Worm (Caenorhabditis elegans): Measurements from ENCODE around the gene C16C8.11.
A peak's percentile ranks its signal among the peaks of the same experiment; 100 is the strongest.

The C16C8.11 gene

DNA sequence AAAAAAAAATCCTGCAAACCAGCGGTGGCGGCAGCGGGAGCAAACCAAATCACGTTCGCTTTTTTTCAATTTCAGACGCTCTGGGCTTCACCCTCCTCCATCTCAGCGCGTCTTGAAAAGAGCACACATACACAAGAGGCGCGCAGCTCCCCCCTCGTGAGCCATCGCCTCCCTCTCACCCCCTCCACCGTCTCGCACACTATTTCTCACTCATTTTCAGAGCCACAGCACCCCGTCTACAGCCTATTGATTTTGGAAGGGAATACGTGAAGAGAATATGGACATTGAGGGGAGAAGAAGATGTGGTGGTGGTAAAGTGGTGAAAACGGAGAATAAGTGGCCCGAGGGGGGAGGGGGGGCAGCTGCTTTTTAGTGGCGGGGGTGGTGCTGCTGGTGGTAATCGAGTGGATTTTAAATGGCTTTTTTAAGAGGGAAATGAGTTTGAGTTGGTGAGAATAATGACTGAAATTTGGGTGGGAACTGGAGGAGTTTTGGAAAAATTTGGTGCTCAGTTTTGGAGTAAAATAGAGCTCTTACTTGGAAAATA is 25.3 kb upstream of the C16C8.11 start (continued):
- TF ChIP-seq cebp-1 (GFP tag; IDR thresholded peaks at IDR 0.05) (no peak), cebp-1 (tag; optimal IDR thresholded peaks at IDR 0.05) (peak; percentile 29), ekl-4 (GFP tag; IDR thresholded peaks at IDR 0.05) (no peak), nfya-1 (tag; optimal IDR thresholded peaks at IDR 0.05; ENCODE audit: borderline replicate concordance, insufficient read depth) (no peak), dpff-1 (tag; optimal IDR thresholded peaks at IDR 0.05) (no peak)

ce11 chrII:3429400-3429799 is 24.1 kb upstream of the C16C8.11 start, which contains the start of gene C16C8.18:
TSS of gene C16C8.18 (plus strand) at chrII:3429700.
- TF ChIP-seq F55B11.4 (tag; optimal IDR thresholded peaks at IDR 0.05; ENCODE audit: borderline replicate concordance, insufficient read depth) (no peak), lin-40 (tag; optimal IDR thresholded peaks at IDR 0.05) (no peak)

ce11 chrII:3434893-3435503 is 18.5 kb upstream of the C16C8.11 start:
- TF ChIP-seq dox-1 (GFP tag; IDR thresholded peaks at IDR 0.05) (0 out of 2 replicates have a peak, but pooled peaks have one; percentile 16), snpc-4 (GFP tag; optimal IDR thresholded peaks at IDR 0.05) (no peak), snpc-4 (tag; optimal IDR thresholded peaks at IDR 0.05) (peak; percentile 3 to 75 (median 58)), nhr-80 (tag; optimal IDR thresholded peaks at IDR 0.05) (peak; percentile 30), ets-4 (GFP tag; optimal IDR thresholded peaks at IDR 0.05) (peak; percentile 17), F57A8.1 (GFP tag; optimal IDR thresholded peaks at IDR 0.05) (no peak)

DNA sequence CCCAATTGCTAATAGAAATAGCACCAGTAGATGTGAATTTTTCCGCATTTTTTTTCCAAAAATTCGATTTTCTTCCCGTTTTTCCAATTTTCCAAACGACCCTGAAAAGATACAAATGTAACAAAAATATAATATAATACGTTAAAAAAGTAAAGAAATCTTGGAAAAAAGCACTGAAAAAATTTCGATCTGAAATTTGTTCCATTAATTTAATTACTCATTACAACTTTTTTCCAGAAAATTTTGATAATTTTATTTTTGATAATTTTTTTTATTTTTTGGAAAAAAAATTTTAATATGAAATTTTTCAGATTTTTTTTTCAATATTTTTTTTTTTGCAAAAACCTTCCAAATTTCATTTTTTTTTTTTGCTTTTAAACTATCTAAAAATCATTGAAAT is 17.1 kb upstream of the C16C8.11 start, which contains the start of gene skpo-2:
TSS of gene skpo-2 (minus strand) at position 101 of the 400 bp plus-strand sequence.
- TF ChIP-seq efl-1 (GFP tag; optimal IDR thresholded peaks at IDR 0.05): no peak
- TF ChIP-seq ztf-22 (GFP tag; optimal IDR thresholded peaks at IDR 0.05): no peak

ce11 chrII:3437393-3437792 is 16.1 kb upstream of the C16C8.11 start:
- TF ChIP-seq unc-62 (GFP tag; optimal IDR thresholded peaks at IDR 0.05) (no peak), egrh-3 (GFP tag; IDR thresholded peaks at IDR 0.05) (peak; percentile 43; the same call in 1 of the 2 replicates), aptf-3 (GFP tag; IDR thresholded peaks at IDR 0.05) (0 out of 2 replicates have a peak, but pooled peaks have one; percentile 46), zfh-2 (GFP tag; conservative IDR thresholded peaks at IDR 0.05) (peak; percentile 58)

DNA sequence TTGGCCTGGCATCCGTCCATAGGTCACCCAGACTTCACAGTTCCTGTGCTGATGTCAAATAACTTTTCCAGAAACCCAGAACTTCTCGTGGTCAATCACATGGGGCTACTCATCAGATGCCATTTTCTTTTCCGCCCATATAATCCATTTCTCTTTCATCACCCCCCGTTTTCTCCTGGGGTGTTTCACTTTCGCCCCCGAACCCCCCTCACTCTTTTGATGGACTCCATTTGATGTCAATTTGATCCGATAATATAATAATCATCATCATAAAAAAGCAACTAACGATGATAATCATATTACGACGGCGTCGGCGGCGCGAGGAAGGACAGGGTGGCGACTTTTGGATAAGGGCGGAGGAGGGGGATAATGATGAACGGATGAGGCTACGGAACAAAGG is 15.2 kb upstream of the C16C8.11 start:
- TF ChIP-seq F23B12.7 (tag; optimal IDR thresholded peaks at IDR 0.05; ENCODE audit: insufficient read depth) (no peak), F39B2.1 (GFP tag; IDR thresholded peaks at IDR 0.05) (no peak), F55B11.4 (tag; optimal IDR thresholded peaks at IDR 0.05; ENCODE audit: borderline replicate concordance, insufficient read depth) (no peak), chd-7 (tag; optimal IDR thresholded peaks at IDR 0.05) (no peak), Y56A3A.18 (GFP tag; IDR thresholded peaks at IDR 0.05) (no peak), madf-3 (GFP tag; IDR thresholded peaks at IDR 0.05) (no peak), ZK185.1 (tag; optimal IDR thresholded peaks at IDR 0.05; ENCODE audit: poor library complexity, severe bottlenecking) (no peak), mxl-1 (tag; optimal IDR thresholded peaks at IDR 0.05) (no peak), lin-26 (GFP tag; IDR thresholded peaks at IDR 0.05) (no peak), ets-4 (GFP tag; optimal IDR thresholded peaks at IDR 0.05) (no peak), madf-6 (GFP tag; IDR thresholded peaks at IDR 0.05) (no peak), D2030.7 (GFP tag; IDR thresholded peaks at IDR 0.05) (no peak), snpc-3.4 (tag; optimal IDR thresholded peaks at IDR 0.05) (no peak), ama-1 (optimal IDR thresholded peaks at IDR 0.05) (no peak), ama-1 (GFP tag; optimal IDR thresholded peaks at IDR 0.05) (no peak), pha-4 (tag; optimal IDR thresholded peaks at IDR 0.05) (no peak), K12H6.12 (tag; optimal IDR thresholded peaks at IDR 0.05) (no peak)
